Fruit fly (Drosophila melanogaster) whole organism: Measurements from ENCODE around the gene Dlip1.

Source experiments
- CG8478 ChIP-seq: fragments of >200 bp; optimal IDR thresholded peaks from 2 replicates; lab custom pipeline; 2018; ENCODE audit warnings: inconsistent platforms
- Dll ChIP-seq: fragments of >200 bp; optimal IDR thresholded peaks from 2 replicates; lab custom pipeline; 2017
- EcR ChIP-seq, 2 experiments: fragments of >200 bp; optimal IDR thresholded peaks; 2 replicates each; lab custom pipeline; 2017; ENCODE audit warnings: missing biosample characterization in 2 of 2, missing genetic modification characterization in 2 of 2, missing genetic modification reagents in 2 of 2
- pan ChIP-seq: fragments of >200 bp; optimal IDR thresholded peaks from 2 replicates; lab custom pipeline; 2017
- psq ChIP-seq: fragments of >200 bp; optimal IDR thresholded peaks from 2 replicates; lab custom pipeline; 2017
- usp ChIP-seq: fragments of >200 bp; optimal IDR thresholded peaks from 2 replicates; lab custom pipeline; 2017; ENCODE audit warnings: missing biosample characterization, missing genetic modification characterization, mixed read lengths

Dlip1 gene

DNA sequence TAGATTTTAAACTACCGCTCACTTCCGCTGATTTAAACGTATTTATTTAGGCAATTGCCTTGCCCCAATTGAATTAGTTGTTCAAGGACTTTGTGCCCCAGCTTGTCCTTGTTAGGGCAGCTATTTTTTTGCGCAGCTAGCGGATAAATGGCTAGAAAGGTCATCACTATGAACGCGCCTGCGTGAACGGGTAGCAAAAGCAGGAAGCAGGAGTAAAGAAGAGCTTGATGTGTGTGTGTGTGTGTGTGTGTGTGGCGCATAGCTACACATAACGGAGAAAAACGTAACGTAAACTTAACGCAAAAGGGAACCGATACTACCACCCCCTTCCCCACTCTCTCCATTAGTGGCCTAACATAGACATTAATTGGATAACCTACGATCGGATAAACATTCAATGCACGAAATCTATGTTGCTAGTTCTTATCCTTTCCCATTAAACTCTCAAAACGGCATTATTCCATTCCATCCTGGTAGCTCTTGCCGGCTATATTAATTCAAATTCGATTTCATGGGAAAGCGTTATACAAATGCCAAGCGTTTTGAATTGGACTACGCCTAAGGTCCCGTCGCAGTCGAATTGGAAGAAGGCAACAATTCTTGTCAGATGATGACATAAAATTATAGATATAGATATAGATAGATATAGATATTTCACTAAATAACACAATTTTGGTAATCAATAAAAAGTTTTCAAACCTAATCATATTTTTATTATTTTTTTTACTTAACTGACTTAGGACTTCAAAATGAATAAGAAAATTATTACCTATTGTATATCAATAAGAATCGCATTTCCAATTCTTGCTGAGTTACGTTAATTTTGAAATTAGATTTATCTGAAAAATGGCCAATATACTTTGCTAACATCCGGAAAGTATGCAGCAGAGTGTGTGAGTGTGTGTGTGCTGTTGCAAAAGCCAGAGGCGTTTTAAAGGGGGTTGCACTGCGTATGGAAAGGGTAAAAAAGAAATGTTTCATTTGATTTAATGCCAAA lies 6.4 kb downstream of the Dlip1 start:
- TF ChIP-seq Dll (lab: Kevin White, UChicago) (no peak), pan (lab: Kevin White, UChicago) (no peak), EcR (GFP tag; optimal IDR thresholded peaks at IDR 0.05; lab: Kevin White, UChicago) (no peak), psq (lab: Kevin White, UChicago) (no peak), CG8478 (lab: Kevin White, UChicago) (no peak), usp (no peak)

DNA sequence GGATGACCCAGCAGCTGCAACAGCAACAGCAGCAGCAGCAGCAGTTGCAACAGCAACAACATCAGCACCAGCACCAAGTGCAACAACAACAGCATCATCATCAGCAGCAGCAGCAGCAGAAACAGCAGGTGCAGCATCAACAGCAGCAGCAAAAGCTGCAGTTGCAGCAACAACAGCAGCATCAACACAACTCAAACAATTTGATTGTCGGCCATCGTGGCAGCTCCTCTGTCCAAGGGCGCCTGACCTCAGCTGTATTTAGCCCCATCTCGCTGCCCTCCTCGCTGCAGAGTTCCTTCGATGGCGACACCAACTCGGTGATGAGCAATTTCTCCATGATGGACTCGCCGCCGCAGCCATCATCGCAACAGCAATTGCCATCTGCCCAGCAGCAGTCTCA lies 9.9 kb downstream of the Dlip1 start:
- TF ChIP-seq psq (lab: Kevin White, UChicago) (no peak), CG8478 (lab: Kevin White, UChicago) (no peak), Dll (lab: Kevin White, UChicago) (no peak), EcR (GFP tag; optimal IDR thresholded peaks at IDR 0.05; lab: Kevin White, UChicago) (no peak), pan (lab: Kevin White, UChicago) (no peak), usp (no peak)

- TF ChIP-seq psq (lab: Kevin White, UChicago) (no peak), pan (lab: Kevin White, UChicago) (no peak), usp (no peak), EcR (GFP tag; optimal IDR thresholded peaks at IDR 0.05; lab: Kevin White, UChicago) (no peak), CG8478 (lab: Kevin White, UChicago) (no peak), Dll (lab: Kevin White, UChicago) (no peak)
These were observed 29.0 kb downstream of the Dlip1 start for dm6 chrX:9187429-9187828.

- TF ChIP-seq CG8478 (lab: Kevin White, UChicago) (no peak), psq (lab: Kevin White, UChicago) (no peak)
These were observed 32.2 kb downstream of the Dlip1 start, which contains the start of gene CG12115 for dm6 chrX:9190555-9191184. TSS of gene CG12115 (minus strand) at chrX:9190605.

dm6 chrX:9191357-9191756 lies 32.9 kb downstream of the Dlip1 start, which contains the start of gene CG12057:
TSS of gene CG12057 (plus strand) at chrX:9191657.
- TF ChIP-seq psq (lab: Kevin White, UChicago) (no peak), Dll (lab: Kevin White, UChicago) (no peak), pan (lab: Kevin White, UChicago) (no peak), usp (no peak), EcR (GFP tag; optimal IDR thresholded peaks at IDR 0.05; lab: Kevin White, UChicago) (no peak), CG8478 (lab: Kevin White, UChicago) (no peak)

DNA sequence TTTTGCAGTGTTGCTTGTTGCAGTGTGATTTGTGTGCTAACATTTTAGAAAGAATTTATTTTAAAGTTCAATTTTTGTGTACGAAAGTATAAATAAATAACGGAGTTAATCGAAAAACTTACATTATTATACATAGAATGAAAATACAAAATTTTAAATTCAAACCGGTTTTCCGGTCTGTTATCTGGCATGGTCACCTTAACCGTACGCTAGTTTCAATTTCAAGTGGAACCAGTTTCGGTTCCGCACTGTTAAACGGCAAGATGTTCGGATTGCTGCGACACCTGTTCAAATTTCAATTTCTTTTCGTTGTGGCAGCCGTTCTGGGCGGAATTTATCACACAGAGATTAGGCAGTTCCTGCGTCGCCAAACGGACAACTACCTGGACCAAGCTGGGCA lies 34.0 kb downstream of the Dlip1 start, which contains the start of gene CG12056:
TSS of gene CG12056 (plus strand) at position 241 of the 400 bp plus-strand sequence.
- TF ChIP-seq pan (lab: Kevin White, UChicago) (no peak), CG8478 (lab: Kevin White, UChicago) (no peak), EcR (GFP tag; optimal IDR thresholded peaks at IDR 0.05; lab: Kevin White, UChicago) (no peak), psq (lab: Kevin White, UChicago) (no peak), Dll (lab: Kevin White, UChicago) (no peak), usp (no peak)

dm6 chrX:9193604-9194003 lies 35.2 kb downstream of the Dlip1 start, which contains the start of gene CG12106:
TSS of gene CG12106 (plus strand) at chrX:9193898.
- TF ChIP-seq usp: no peak
- no peak for TF ChIP-seq EcR (GFP tag; optimal IDR thresholded peaks at IDR 0.05; lab: Kevin White, UChicago)
- no peak for TF ChIP-seq CG8478 (lab: Kevin White, UChicago)

dm6 chrX:9195311-9195710 lies 36.9 kb downstream of the Dlip1 start:
- TF ChIP-seq EcR (GFP tag; optimal IDR thresholded peaks at IDR 0.05; lab: Kevin White, UChicago): no peak
- TF ChIP-seq Dll (lab: Kevin White, UChicago): no peak
- TF ChIP-seq usp: no peak
- TF ChIP-seq CG8478 (lab: Kevin White, UChicago): no peak
- TF ChIP-seq pan (lab: Kevin White, UChicago): no peak
- no peak for TF ChIP-seq psq (lab: Kevin White, UChicago)

dm6 chrX:9196362-9196761 lies 37.9 kb downstream of the Dlip1 start, which contains the start of gene CG12118:
TSS of gene CG12118 (minus strand) at chrX:9196414.
- no peak for TF ChIP-seq Dll (lab: Kevin White, UChicago)
- TF ChIP-seq EcR (GFP tag; optimal IDR thresholded peaks at IDR 0.05; lab: Kevin White, UChicago): no peak
- TF ChIP-seq pan (lab: Kevin White, UChicago): no peak
- no peak for TF ChIP-seq usp
- no peak for TF ChIP-seq psq (lab: Kevin White, UChicago)
- TF ChIP-seq CG8478 (lab: Kevin White, UChicago): no peak

DNA sequence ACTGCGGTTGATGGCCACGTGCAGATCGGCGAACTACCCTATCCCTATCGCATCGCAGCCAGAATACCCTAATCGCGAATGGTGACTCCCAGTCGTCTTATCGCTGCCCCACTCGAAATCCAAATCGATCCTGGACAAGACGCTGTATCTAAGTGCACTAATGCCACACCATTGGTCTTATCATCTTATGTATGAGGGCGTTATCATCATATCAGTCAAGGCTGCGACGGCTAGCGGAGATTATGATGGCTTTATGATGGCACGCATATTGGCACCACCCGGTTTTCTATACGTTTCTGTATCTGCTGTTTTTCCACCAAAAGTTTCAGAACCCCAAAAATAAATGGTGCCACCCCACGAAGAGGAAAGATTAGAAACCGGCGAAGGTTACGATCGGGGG lies 41.8 kb downstream of the Dlip1 start:
- no peak for TF ChIP-seq CG8478 (lab: Kevin White, UChicago)
- TF ChIP-seq Dll (lab: Kevin White, UChicago): no peak
- no peak for TF ChIP-seq usp
- no peak for TF ChIP-seq psq (lab: Kevin White, UChicago)
- TF ChIP-seq pan (lab: Kevin White, UChicago): no peak
- no peak for TF ChIP-seq EcR (GFP tag; optimal IDR thresholded peaks at IDR 0.05; lab: Kevin White, UChicago)

DNA sequence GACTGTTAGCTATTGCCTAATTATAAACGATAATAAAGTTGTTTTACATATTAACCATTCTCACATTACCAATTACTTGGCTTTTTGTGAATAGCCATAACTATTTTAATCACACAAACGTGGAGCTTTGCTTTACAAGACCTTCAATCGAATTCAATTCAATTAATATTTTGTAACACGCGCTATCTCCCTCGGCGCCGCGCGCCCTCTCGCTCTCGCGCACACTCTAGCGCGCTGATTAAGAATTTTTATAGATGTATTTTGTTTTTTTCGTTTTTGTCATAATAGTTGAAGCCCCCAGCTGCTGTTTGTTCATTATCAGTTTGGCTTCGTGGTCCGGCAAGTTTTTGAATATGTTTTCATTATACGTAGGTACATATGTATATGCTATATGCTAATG lies 42.7 kb downstream of the Dlip1 start:
- TF ChIP-seq CG8478 (lab: Kevin White, UChicago): no peak
- TF ChIP-seq pan (lab: Kevin White, UChicago): no peak
- TF ChIP-seq Dll (lab: Kevin White, UChicago): no peak
- TF ChIP-seq usp: no peak
- TF ChIP-seq psq (lab: Kevin White, UChicago): no peak
- TF ChIP-seq EcR (GFP tag; optimal IDR thresholded peaks at IDR 0.05; lab: Kevin White, UChicago): no peak
